Fruit fly (Drosophila melanogaster): ENCODE data around the gene CG13962.

Gene CG13962

DNA sequence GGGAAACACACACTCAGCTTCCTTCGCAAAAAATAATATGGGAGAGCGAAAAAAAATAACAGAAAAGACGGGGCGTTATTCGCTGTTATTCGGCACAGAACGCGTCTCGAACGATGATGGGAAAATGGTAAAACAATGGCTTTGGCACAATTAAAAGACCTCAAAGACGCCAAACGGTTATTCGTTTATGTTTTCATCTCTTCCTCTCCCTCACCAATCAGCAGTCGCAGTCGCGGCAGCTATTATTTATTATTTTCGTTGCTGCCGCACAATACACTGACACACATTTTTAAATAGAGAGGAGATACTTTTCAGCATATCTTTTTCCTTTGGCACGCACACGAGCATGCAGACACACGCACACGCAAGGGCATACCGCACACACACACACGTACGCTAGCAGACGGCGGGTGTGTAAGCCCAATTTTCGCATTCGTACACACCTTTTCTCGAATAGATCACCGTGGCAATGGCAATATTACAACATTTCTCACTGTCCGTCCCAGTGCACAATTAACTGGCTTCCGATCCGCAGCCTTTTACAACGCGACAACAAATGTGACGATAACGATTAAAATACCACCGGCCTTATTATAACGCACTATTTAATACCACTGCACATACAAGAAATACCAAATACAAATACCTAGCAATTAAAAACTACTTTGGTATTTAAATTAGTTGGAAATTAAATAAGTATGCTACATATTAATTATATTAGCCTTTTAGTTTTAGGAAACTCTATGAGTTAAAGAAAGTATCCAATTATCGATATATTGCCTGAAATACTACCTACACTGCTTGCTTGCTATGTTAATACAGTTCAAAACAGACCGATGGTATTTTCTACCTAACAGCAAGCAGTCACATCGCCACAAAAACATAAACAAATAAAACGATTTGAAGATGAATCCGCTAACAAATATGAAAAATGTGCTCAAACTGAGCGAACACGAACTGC, 22.7 kb downstream of the CG13962 start, which contains the start of the genes CdGAPr and CG10466:
TSS of gene CdGAPr (minus strand) at position 562 of the 961 bp plus-strand sequence.
TSS of gene CG10466 (plus strand) at position 784 of the 961 bp plus-strand sequence.
- TF ChIP-seq Sp1 (GFP tag; optimal IDR thresholded peaks at IDR 0.05): peak; percentile 3
- TF ChIP-seq Rel (GFP tag; optimal IDR thresholded peaks at IDR 0.05): no peak
- TF ChIP-seq Rel (tag; optimal IDR thresholded peaks at IDR 0.05): peak; percentile 25
- peak; percentile 26 for TF ChIP-seq h (GFP tag; optimal IDR thresholded peaks at IDR 0.05)
- TF ChIP-seq N (GFP tag; optimal IDR thresholded peaks at IDR 0.05): no peak
- TF ChIP-seq Mio (GFP tag; optimal IDR thresholded peaks at IDR 0.05): no peak
- peak; percentile 6 for TF ChIP-seq Hnf4 (GFP tag; optimal IDR thresholded peaks at IDR 0.05)
- TF ChIP-seq psq (GFP tag; optimal IDR thresholded peaks at IDR 0.05): peak; percentile 15
- no peak for TF ChIP-seq Hr83 (GFP tag; optimal IDR thresholded peaks at IDR 0.05; ENCODE audit: poor library complexity, severe bottlenecking)
- no peak for TF ChIP-seq tai (GFP tag; optimal IDR thresholded peaks at IDR 0.05)

DNA sequence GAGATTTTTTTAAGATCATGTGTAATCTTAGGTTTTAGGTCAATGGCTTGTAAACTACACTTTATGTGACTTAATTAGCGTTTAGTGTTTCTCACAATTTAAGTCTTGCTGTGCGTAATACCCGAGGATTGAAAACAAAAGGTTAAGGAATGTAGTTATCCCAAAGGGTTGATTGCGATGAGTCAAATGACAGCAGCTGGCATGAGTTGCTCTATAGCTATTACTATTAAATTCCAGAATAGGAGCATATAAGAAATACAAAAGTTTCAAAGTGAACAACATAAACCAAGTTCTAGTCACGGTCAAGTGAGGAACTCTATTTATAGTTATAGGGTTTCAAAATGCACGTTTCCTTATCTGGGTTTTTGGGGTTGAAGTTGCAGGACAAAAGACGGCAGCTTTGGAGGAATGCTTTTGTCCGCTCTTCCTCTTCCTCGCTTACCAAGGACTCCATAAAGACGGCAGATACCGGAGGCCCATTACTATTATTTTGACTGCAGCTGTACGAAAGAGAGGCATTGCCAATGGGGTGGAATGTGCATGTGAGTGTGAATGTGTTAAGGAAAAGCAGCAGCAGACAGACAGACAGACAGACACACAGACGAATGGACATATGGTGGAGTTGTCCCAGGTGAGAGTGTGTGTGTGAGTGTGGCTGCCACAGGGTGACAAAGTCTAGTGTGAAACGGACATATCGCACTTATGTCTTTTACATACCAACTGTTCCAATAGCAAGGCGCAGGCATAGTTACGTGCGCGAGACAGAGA, 23.6 kb downstream of the CG13962 start:
- no peak for TF ChIP-seq tai (GFP tag; optimal IDR thresholded peaks at IDR 0.05)
- peak; percentile 12 for TF ChIP-seq ey (GFP tag; optimal IDR thresholded peaks at IDR 0.05)
- TF ChIP-seq N (GFP tag; optimal IDR thresholded peaks at IDR 0.05): peak; percentile 81

DNA sequence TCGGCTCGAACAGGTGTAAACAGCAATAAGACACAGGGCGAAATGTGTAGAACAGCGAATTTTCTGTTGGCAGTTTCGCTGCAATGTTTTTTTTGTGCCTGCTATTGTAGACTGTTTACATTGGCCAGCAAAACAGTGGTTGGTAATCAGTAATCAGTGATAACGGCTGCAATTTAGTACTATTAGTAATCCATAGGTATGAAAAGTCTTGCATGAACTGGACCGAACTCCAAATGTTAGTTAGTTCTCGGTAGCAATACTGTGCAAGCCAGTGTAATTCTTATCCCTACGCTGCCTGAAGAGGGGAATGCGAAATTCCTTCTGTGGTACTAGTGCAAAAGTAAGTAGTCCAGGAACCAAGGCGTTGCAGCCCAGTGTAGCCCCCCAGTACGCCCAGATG, 25.6 kb downstream of the CG13962 start:
- no peak for TF ChIP-seq Dfd (GFP tag; optimal IDR thresholded peaks at IDR 0.05)
- TF ChIP-seq woc (GFP tag; optimal IDR thresholded peaks at IDR 0.05): no peak
- no peak for TF ChIP-seq Abd-B (GFP tag; optimal IDR thresholded peaks at IDR 0.05)
- no peak for TF ChIP-seq Rel (GFP tag; optimal IDR thresholded peaks at IDR 0.05)
- no peak for TF ChIP-seq Rel (tag; optimal IDR thresholded peaks at IDR 0.05)
- no peak for TF ChIP-seq brk (GFP tag; optimal IDR thresholded peaks at IDR 0.05)
- no peak for TF ChIP-seq Sp1 (GFP tag; optimal IDR thresholded peaks at IDR 0.05)
- TF ChIP-seq tai (GFP tag; optimal IDR thresholded peaks at IDR 0.05): no peak
- TF ChIP-seq ey (GFP tag; optimal IDR thresholded peaks at IDR 0.05): no peak
- TF ChIP-seq Myc (optimal IDR thresholded peaks at IDR 0.05): no peak
- TF ChIP-seq CG32264 (GFP tag; optimal IDR thresholded peaks at IDR 0.05): no peak
- no peak for TF ChIP-seq Mio (GFP tag; optimal IDR thresholded peaks at IDR 0.05)
- no peak for TF ChIP-seq Dif (GFP tag; optimal IDR thresholded peaks at IDR 0.05; ENCODE audit: partially characterized antibody)
- no peak for TF ChIP-seq psq (GFP tag; optimal IDR thresholded peaks at IDR 0.05)
- no peak for TF ChIP-seq Hnf4 (GFP tag; optimal IDR thresholded peaks at IDR 0.05)
- no peak for TF ChIP-seq dsf (GFP tag; optimal IDR thresholded peaks at IDR 0.05; ENCODE audit: borderline replicate concordance)

DNA sequence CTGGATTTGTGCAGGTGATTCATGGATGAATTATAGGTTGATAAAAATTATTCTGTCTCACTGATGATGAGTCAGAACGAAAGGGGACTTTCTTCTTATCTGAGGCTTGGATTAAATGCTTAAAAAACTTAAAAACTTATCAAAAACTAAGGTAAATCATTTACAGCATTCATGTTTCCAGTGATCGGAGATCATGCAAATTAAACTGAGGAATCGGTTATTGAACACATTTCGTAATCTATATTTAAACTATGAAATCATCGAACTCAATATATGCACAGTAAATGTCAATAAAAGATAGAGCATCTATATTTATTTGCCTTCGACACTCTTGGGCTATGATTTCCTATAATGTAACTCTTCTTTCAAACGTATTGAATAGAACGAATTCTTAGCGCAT, 26.4 kb downstream of the CG13962 start:
- TF ChIP-seq dsf (GFP tag; optimal IDR thresholded peaks at IDR 0.05; ENCODE audit: borderline replicate concordance): no peak
- TF ChIP-seq fru (GFP tag; optimal IDR thresholded peaks at IDR 0.05): no peak
- TF ChIP-seq Jra (GFP tag; optimal IDR thresholded peaks at IDR 0.05): no peak
- TF ChIP-seq tai (GFP tag; optimal IDR thresholded peaks at IDR 0.05): no peak
- TF ChIP-seq foxo (GFP tag; optimal IDR thresholded peaks at IDR 0.05): no peak
- no peak for TF ChIP-seq woc (GFP tag; optimal IDR thresholded peaks at IDR 0.05)
- TF ChIP-seq jim (GFP tag; optimal IDR thresholded peaks at IDR 0.05): no peak
- TF ChIP-seq Hnf4 (GFP tag; optimal IDR thresholded peaks at IDR 0.05): no peak

DNA sequence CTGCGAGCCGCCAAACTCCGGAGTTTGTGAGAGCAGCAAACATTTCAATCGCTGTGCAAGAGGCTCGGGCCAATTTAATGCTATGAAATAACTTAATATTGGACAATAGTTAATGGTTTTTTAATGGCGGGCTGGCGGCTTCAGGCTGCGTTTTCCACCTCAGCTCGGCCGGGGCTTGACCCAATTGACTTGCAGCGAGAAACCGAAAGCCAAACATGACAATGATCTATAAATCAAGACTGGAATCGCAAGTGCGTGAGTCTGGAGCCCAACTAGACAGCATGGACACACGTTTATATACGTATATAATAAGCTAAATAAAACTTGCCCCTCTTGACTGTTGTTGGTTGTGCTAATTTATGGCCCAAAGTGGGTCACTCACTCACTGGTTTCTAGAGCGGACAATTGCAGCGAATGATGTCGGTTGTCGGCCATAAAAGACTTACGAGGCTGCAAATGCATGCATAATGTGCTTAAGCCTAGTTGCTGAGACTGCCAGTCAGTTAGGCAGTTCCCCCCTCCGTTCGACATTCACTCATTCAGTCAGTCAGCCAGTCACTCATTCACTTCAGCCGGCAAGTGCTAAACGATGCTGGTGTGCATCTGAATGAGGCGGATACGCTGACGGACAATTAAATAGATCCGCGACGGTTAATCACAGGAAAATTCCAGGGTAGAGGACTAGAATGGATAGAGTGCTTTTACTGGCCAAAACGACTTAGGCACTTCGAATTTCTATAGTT, 29.3 kb downstream of the CG13962 start:
- TF ChIP-seq Dfd (GFP tag; optimal IDR thresholded peaks at IDR 0.05) (no peak), Myc (optimal IDR thresholded peaks at IDR 0.05) (no peak), sv (GFP tag; optimal IDR thresholded peaks at IDR 0.05) (no peak), Abd-B (GFP tag; optimal IDR thresholded peaks at IDR 0.05) (no peak), lola (GFP tag; optimal IDR thresholded peaks at IDR 0.05) (no peak), Dif (GFP tag; optimal IDR thresholded peaks at IDR 0.05; ENCODE audit: partially characterized antibody) (no peak), Hnf4 (GFP tag; optimal IDR thresholded peaks at IDR 0.05) (no peak), sage (GFP tag; optimal IDR thresholded peaks at IDR 0.05) (no peak), br (GFP tag; optimal IDR thresholded peaks at IDR 0.05) (no peak)

All from whole organism, wandering third instar larva.